Worm (Caenorhabditis elegans): ENCODE results near the gene Y53G8AR.9.
"Not testable (repeated sequence)": the region's sequence is repeated elsewhere in the genome, so short reads cannot be mapped to it uniquely, and the experiment has no call there.

The Y53G8AR.9 gene

ce11 chrIII:3332736-3333135, 11.7 kb upstream of the Y53G8AR.9 start, which contains the start of gene Y53G8AR.1:
TSS of gene Y53G8AR.1 (plus strand) at chrIII:3333036.
- not testable (repeated sequence) for TF ChIP-seq ces-1 (GFP tag; optimal IDR thresholded peaks at IDR 0.05); cnd-1 (tag; optimal IDR thresholded peaks at IDR 0.05); elt-3 (tag; optimal IDR thresholded peaks at IDR 0.05)

DNA sequence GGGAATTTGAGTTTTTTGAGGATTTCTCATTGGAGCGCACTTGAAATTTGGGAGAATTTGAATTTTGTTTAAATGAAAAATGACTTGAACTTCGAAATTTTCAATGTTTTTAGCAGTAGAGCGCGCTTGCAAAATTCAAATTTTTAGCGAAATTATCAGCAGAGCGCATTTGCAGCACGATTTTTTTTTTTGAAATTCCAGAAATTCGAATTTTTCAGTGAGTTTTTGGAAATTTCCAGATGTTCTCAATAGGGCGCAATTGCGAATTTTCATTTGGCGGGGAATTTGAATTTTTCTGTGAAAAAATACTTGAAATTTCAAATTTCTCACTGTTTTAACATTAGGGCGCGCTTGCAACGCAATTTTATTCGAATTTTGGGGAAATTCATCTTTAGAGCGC, 10.7 kb upstream of the Y53G8AR.9 start:
- TF ChIP-seq mep-1 (tag; optimal IDR thresholded peaks at IDR 0.05) = no peak
- TF ChIP-seq ztf-11 (tag; optimal IDR thresholded peaks at IDR 0.05) = no peak
- no peak for TF ChIP-seq mls-2 (tag; optimal IDR thresholded peaks at IDR 0.05)
- TF ChIP-seq zip-8 (tag; optimal IDR thresholded peaks at IDR 0.05) = no peak
- TF ChIP-seq ces-1 (GFP tag; optimal IDR thresholded peaks at IDR 0.05) = no peak
- no peak for TF ChIP-seq bed-3 (GFP tag; optimal IDR thresholded peaks at IDR 0.05)
- no peak for TF ChIP-seq nhr-2 (tag; optimal IDR thresholded peaks at IDR 0.05)
- no peak for TF ChIP-seq sptf-1 (tag; optimal IDR thresholded peaks at IDR 0.05)
- no peak for TF ChIP-seq nhr-237 (tag; optimal IDR thresholded peaks at IDR 0.05)
- no peak for TF ChIP-seq lin-13 (tag; optimal IDR thresholded peaks at IDR 0.05)
- TF ChIP-seq ceh-39 (tag; optimal IDR thresholded peaks at IDR 0.05) = no peak
- no peak for TF ChIP-seq pha-4 (tag; optimal IDR thresholded peaks at IDR 0.05)
- TF ChIP-seq unc-39 (tag; optimal IDR thresholded peaks at IDR 0.05) = no peak
- TF ChIP-seq sem-2 (GFP tag; optimal IDR thresholded peaks at IDR 0.05) = no peak
- TF ChIP-seq nhr-12 (tag; optimal IDR thresholded peaks at IDR 0.05) = no peak

DNA sequence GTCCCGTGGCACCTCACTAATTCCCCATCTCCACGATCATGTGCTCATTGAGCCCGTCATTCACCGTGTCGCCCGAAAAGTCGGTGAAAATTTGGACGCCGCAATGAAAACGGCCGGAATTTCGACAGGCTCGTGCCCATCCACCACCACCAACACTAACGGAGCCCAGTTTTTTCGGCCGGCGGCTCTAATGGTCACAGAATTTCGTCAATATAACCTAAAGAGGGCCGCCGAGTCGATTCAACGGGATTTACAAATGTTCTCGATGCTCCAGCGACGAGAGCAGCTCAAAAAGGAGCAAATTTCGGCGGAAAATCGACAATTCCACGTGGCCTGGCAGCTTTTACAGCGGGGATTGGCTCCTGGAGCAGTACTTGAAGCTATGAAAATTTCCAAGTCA, 8.4 kb upstream of the Y53G8AR.9 start:
- no peak for TF ChIP-seq lin-32 (GFP tag; optimal IDR thresholded peaks at IDR 0.05)
- no peak for TF ChIP-seq nhr-2 (tag; optimal IDR thresholded peaks at IDR 0.05)
- no peak for TF ChIP-seq lin-13 (tag; optimal IDR thresholded peaks at IDR 0.05)
- no peak for TF ChIP-seq elt-3 (tag; optimal IDR thresholded peaks at IDR 0.05)

- peak; percentile 10 for TF ChIP-seq unc-62 (GFP tag; optimal IDR thresholded peaks at IDR 0.05)
- no peak for TF ChIP-seq flh-1 (GFP tag; optimal IDR thresholded peaks at IDR 0.05)
- TF ChIP-seq snpc-4 (tag; optimal IDR thresholded peaks at IDR 0.05) = no peak
- no peak for TF ChIP-seq sptf-1 (tag; optimal IDR thresholded peaks at IDR 0.05)
- TF ChIP-seq nhr-237 (tag; optimal IDR thresholded peaks at IDR 0.05) = peak; percentile 19
- peak; percentile 72 for TF ChIP-seq lin-13 (tag; optimal IDR thresholded peaks at IDR 0.05)
- peak; percentile 56 for TF ChIP-seq mep-1 (tag; optimal IDR thresholded peaks at IDR 0.05)
- no peak for TF ChIP-seq ztf-11 (tag; optimal IDR thresholded peaks at IDR 0.05)
- TF ChIP-seq sem-2 (GFP tag; optimal IDR thresholded peaks at IDR 0.05) = no peak
- peak; percentile 22 for TF ChIP-seq ceh-39 (tag; optimal IDR thresholded peaks at IDR 0.05)
- no peak for TF ChIP-seq ceh-83 (GFP tag; optimal IDR thresholded peaks at IDR 0.05)
- peak; percentile 82 for TF ChIP-seq zip-8 (tag; optimal IDR thresholded peaks at IDR 0.05)
- no peak for TF ChIP-seq elt-1 (tag; optimal IDR thresholded peaks at IDR 0.05; ENCODE audit: borderline replicate concordance, insufficient read depth)
- TF ChIP-seq ces-1 (GFP tag; optimal IDR thresholded peaks at IDR 0.05) = peak; percentile 67
- TF ChIP-seq pha-4 (tag; optimal IDR thresholded peaks at IDR 0.05) = peak; percentile 2
- no peak for TF ChIP-seq lin-32 (GFP tag; optimal IDR thresholded peaks at IDR 0.05)
- peak; percentile 4 for TF ChIP-seq nhr-2 (tag; optimal IDR thresholded peaks at IDR 0.05)
- TF ChIP-seq ham-2 (GFP tag; optimal IDR thresholded peaks at IDR 0.05) = no peak
- TF ChIP-seq mls-2 (tag; optimal IDR thresholded peaks at IDR 0.05) = no peak
- TF ChIP-seq tbx-8 (GFP tag; optimal IDR thresholded peaks at IDR 0.05) = no peak
- no peak for TF ChIP-seq nhr-28 (tag; optimal IDR thresholded peaks at IDR 0.05)
- no peak for TF ChIP-seq hlh-1 (tag; optimal IDR thresholded peaks at IDR 0.05)
- no peak for TF ChIP-seq ceh-43 (GFP tag; optimal IDR thresholded peaks at IDR 0.05)
- TF ChIP-seq M03D4.4 (tag; optimal IDR thresholded peaks at IDR 0.05) = peak; percentile 8
- peak; percentile 51 for TF ChIP-seq lsy-2 (tag; optimal IDR thresholded peaks at IDR 0.05)
- no peak for TF ChIP-seq blmp-1 (tag; optimal IDR thresholded peaks at IDR 0.05)
- no peak for TF ChIP-seq bed-3 (GFP tag; optimal IDR thresholded peaks at IDR 0.05)
- TF ChIP-seq nhr-76 (tag; optimal IDR thresholded peaks at IDR 0.05) = no peak
- TF ChIP-seq unc-39 (tag; optimal IDR thresholded peaks at IDR 0.05) = no peak
- TF ChIP-seq elt-3 (tag; optimal IDR thresholded peaks at IDR 0.05) = no peak
- no peak for TF ChIP-seq mab-5 (tag; optimal IDR thresholded peaks at IDR 0.05)
- no peak for TF ChIP-seq cnd-1 (tag; optimal IDR thresholded peaks at IDR 0.05)
These were observed 2.9 kb upstream of the Y53G8AR.9 start for ce11 chrIII:3323906-3324305.
